Fruit fly (Drosophila melanogaster) whole organism, prepupa: ENCODE results near the gene Bem46.

Experiments used
- Blimp-1 ChIP-seq: fragments of 200-800 bp; sonication (Bioruptor generic); optimal IDR thresholded peaks from 3 replicates; lab custom pipeline; 2017; ENCODE audit warnings: missing biosample characterization, missing genetic modification characterization, mild to moderate bottlenecking, moderate library complexity, missing genetic modification reagents
- CG10631 ChIP-seq: fragments of 200-800 bp; sonication (Bioruptor generic); optimal IDR thresholded peaks from 2 replicates; lab custom pipeline; 2016; ENCODE audit warnings: missing biosample characterization, missing genetic modification characterization
- CG10669 ChIP-seq: fragments of 200-800 bp; sonication (Bioruptor generic); optimal IDR thresholded peaks from 3 replicates; lab custom pipeline; 2018; ENCODE audit warnings: missing biosample characterization, mild to moderate bottlenecking, missing genetic modification characterization, moderate library complexity
- CG11294 ChIP-seq: fragments of 200-800 bp; sonication (Bioruptor generic); IDR thresholded peaks from 2 replicates; pipeline ENCODE4 v1.3.6; 2022; ENCODE audit warnings: missing biosample characterization, missing genetic modification characterization
- CG11762 ChIP-seq: fragments of 200-800 bp; sonication (Bioruptor generic); optimal IDR thresholded peaks from 3 replicates; lab custom pipeline; 2016; ENCODE audit warnings: missing biosample characterization, missing genetic modification characterization; ENCODE audit not compliant: insufficient read depth
- CG11902 ChIP-seq: fragments of 200-800 bp; sonication (Bioruptor generic); optimal IDR thresholded peaks from 3 replicates; lab custom pipeline; 2016; ENCODE audit warnings: missing biosample characterization, missing genetic modification characterization
- CG15336 ChIP-seq: fragments of 200-800 bp; sonication (Bioruptor generic); IDR thresholded peaks from 2 replicates; pipeline ENCODE4 v1.3.6; 2022; ENCODE audit warnings: missing biosample characterization, missing genetic modification characterization
- CG1621 ChIP-seq: fragments of 200-800 bp; sonication (Bioruptor generic); optimal IDR thresholded peaks from 3 replicates; lab custom pipeline; 2018; ENCODE audit warnings: missing biosample characterization, mild to moderate bottlenecking, missing genetic modification characterization
- CG16779 ChIP-seq: fragments of 200-800 bp; sonication (Bioruptor generic); optimal IDR thresholded peaks from 3 replicates; lab custom pipeline; 2017; ENCODE audit warnings: missing biosample characterization, mild to moderate bottlenecking, missing genetic modification characterization
- CG31627 ChIP-seq: fragments of 200-800 bp; sonication (Bioruptor generic); optimal IDR thresholded peaks from 3 replicates; lab custom pipeline; 2016; ENCODE audit warnings: missing biosample characterization, missing genetic modification characterization
- CG32006 ChIP-seq: fragments of 200-800 bp; sonication (Bioruptor generic); optimal IDR thresholded peaks from 3 replicates; lab custom pipeline; 2017; ENCODE audit warnings: missing biosample characterization, mild to moderate bottlenecking, missing genetic modification characterization
- CG34406 ChIP-seq: fragments of 200-800 bp; sonication (Bioruptor generic); optimal IDR thresholded peaks from 3 replicates; lab custom pipeline; 2016; ENCODE audit warnings: missing biosample characterization, missing genetic modification characterization
- CG3919 ChIP-seq: fragments of 200-800 bp; sonication (Bioruptor generic); optimal IDR thresholded peaks from 3 replicates; lab custom pipeline; 2016; ENCODE audit warnings: missing biosample characterization, missing genetic modification characterization
- CG4318 ChIP-seq: fragments of 200-800 bp; sonication (Bioruptor generic); optimal IDR thresholded peaks from 3 replicates; lab custom pipeline; 2017; ENCODE audit warnings: missing biosample characterization, mild to moderate bottlenecking, missing genetic modification characterization
- CG6163 ChIP-seq: fragments of 200-800 bp; sonication (Bioruptor generic); IDR thresholded peaks from 3 replicates; pipeline ENCODE4 v1.3.6; 2022; ENCODE audit warnings: missing biosample characterization, missing genetic modification characterization
- CG6276 ChIP-seq: fragments of 200-800 bp; sonication (Bioruptor generic); optimal IDR thresholded peaks from 2 replicates; lab custom pipeline; 2017; ENCODE audit warnings: missing biosample characterization, mild to moderate bottlenecking, missing genetic modification characterization
- CG6792 ChIP-seq: fragments of 200-800 bp; sonication (Bioruptor generic); optimal IDR thresholded peaks from 3 replicates; lab custom pipeline; 2016; ENCODE audit warnings: missing biosample characterization, missing genetic modification characterization
- CG7368 ChIP-seq: fragments of 200-800 bp; sonication (Bioruptor generic); optimal IDR thresholded peaks from 3 replicates; lab custom pipeline; 2016; ENCODE audit warnings: missing biosample characterization, missing genetic modification characterization
- CG8119 ChIP-seq: fragments of 200-800 bp; sonication (Bioruptor generic); IDR thresholded peaks from 3 replicates; pipeline ENCODE4 v1.3.6; 2022; ENCODE audit warnings: missing biosample characterization, missing genetic modification characterization
- CG8319 ChIP-seq: fragments of 200-800 bp; sonication (Bioruptor generic); optimal IDR thresholded peaks from 3 replicates; lab custom pipeline; 2016; ENCODE audit warnings: missing biosample characterization, missing genetic modification characterization
- CG8632 ChIP-seq: fragments of 200-800 bp; sonication (Bioruptor generic); optimal IDR thresholded peaks from 3 replicates; lab custom pipeline; 2016; ENCODE audit warnings: missing biosample characterization, missing genetic modification characterization
- CG9139 ChIP-seq: fragments of 200-800 bp; sonication (Bioruptor generic); optimal IDR thresholded peaks from 3 replicates; lab custom pipeline; 2017; ENCODE audit warnings: missing biosample characterization, mild to moderate bottlenecking, missing genetic modification characterization
- Eip75B ChIP-seq: fragments of 200-800 bp; sonication (Bioruptor generic); optimal IDR thresholded peaks from 3 replicates; lab custom pipeline; 2016; ENCODE audit warnings: missing biosample characterization, missing genetic modification characterization
- Eip78C ChIP-seq: fragments of 200-800 bp; sonication (Bioruptor generic); peaks from one replicate; lab custom pipeline; 2016; ENCODE audit warnings: missing biosample characterization, missing genetic modification characterization
- Eip93F ChIP-seq: fragments of 200-800 bp; sonication (Bioruptor generic); optimal IDR thresholded peaks from 2 replicates; lab custom pipeline; 2016; ENCODE audit warnings: missing biosample characterization, mild to moderate bottlenecking, missing genetic modification characterization
- Ets21C ChIP-seq: fragments of 200-800 bp; sonication (Bioruptor generic); optimal IDR thresholded peaks from 3 replicates; lab custom pipeline; 2016; ENCODE audit warnings: missing biosample characterization, missing genetic modification characterization
- Gug ChIP-seq: fragments of 200-800 bp; sonication (Bioruptor generic); IDR thresholded peaks from 2 replicates; pipeline ENCODE4 v1.3.6; 2022; ENCODE audit warnings: missing biosample characterization, missing genetic modification characterization
- Hr38 ChIP-seq: sonication (Bioruptor generic); optimal IDR thresholded peaks from 2 replicates; lab custom pipeline; 2016; ENCODE audit warnings: missing biosample characterization, missing genetic modification characterization
- Hr4 ChIP-seq: fragments of 200-800 bp; sonication (Bioruptor generic); optimal IDR thresholded peaks from 3 replicates; lab custom pipeline; 2016; ENCODE audit warnings: missing biosample characterization, missing genetic modification characterization
- Lpt ChIP-seq: fragments of 200-800 bp; sonication (Bioruptor generic); optimal IDR thresholded peaks from 3 replicates; lab custom pipeline; 2016; ENCODE audit warnings: missing biosample characterization, missing genetic modification characterization
- OdsH ChIP-seq: fragments of 200-800 bp; sonication (Bioruptor generic); optimal IDR thresholded peaks from 3 replicates; lab custom pipeline; 2016; ENCODE audit warnings: missing biosample characterization, missing genetic modification characterization
- Smox ChIP-seq: fragments of 200-800 bp; sonication (Bioruptor generic); optimal IDR thresholded peaks from 3 replicates; lab custom pipeline; 2016; ENCODE audit warnings: missing biosample characterization, missing genetic modification characterization
- Sox102F ChIP-seq: fragments of 200-800 bp; sonication (Bioruptor generic); optimal IDR thresholded peaks from 2 replicates; lab custom pipeline; 2016; ENCODE audit warnings: missing biosample characterization, mild to moderate bottlenecking, missing genetic modification characterization
- Sox14 ChIP-seq: fragments of 200-800 bp; sonication (Bioruptor generic); optimal IDR thresholded peaks from 3 replicates; lab custom pipeline; 2016; ENCODE audit warnings: missing biosample characterization, missing genetic modification characterization
- achi ChIP-seq: fragments of 200-800 bp; sonication (Bioruptor generic); optimal IDR thresholded peaks from 3 replicates; lab custom pipeline; 2016; ENCODE audit warnings: missing biosample characterization, missing genetic modification characterization
- acj6 ChIP-seq: fragments of 200-800 bp; sonication (Bioruptor generic); optimal IDR thresholded peaks from 3 replicates; lab custom pipeline; 2016; ENCODE audit warnings: missing biosample characterization, missing genetic modification characterization
- cyc ChIP-seq: fragments of 200-800 bp; sonication (Bioruptor generic); optimal IDR thresholded peaks from 3 replicates; lab custom pipeline; 2016; ENCODE audit warnings: missing biosample characterization, missing genetic modification characterization
- dac ChIP-seq: fragments of 200-800 bp; sonication (Bioruptor generic); optimal IDR thresholded peaks from 2 replicates; lab custom pipeline; 2017; ENCODE audit warnings: missing biosample characterization, mild to moderate bottlenecking, missing genetic modification characterization
- dsx ChIP-seq: fragments of 200-800 bp; optimal IDR thresholded peaks from 3 replicates; lab custom pipeline; 2019; ENCODE audit warnings: missing biosample characterization, mild to moderate bottlenecking, missing genetic modification characterization, moderate library complexity; ENCODE audit not compliant: poor library complexity, severe bottlenecking
- eg ChIP-seq: fragments of 200-800 bp; sonication (Bioruptor generic); IDR thresholded peaks from 3 replicates; pipeline ENCODE4 v1.3.6; 2022; ENCODE audit warnings: missing biosample characterization, missing genetic modification characterization
- esn ChIP-seq: fragments of 200-800 bp; sonication (Bioruptor generic); optimal IDR thresholded peaks from 2 replicates; lab custom pipeline; 2016; ENCODE audit warnings: missing biosample characterization, mild to moderate bottlenecking, missing genetic modification characterization, moderate library complexity
- fkh ChIP-seq: fragments of 200-800 bp; sonication (Bioruptor generic); optimal IDR thresholded peaks from 3 replicates; lab custom pipeline; 2017; ENCODE audit warnings: missing biosample characterization, mild to moderate bottlenecking, missing genetic modification characterization, moderate library complexity
- lz ChIP-seq: fragments of 200-800 bp; sonication (Bioruptor generic); optimal IDR thresholded peaks from 3 replicates; lab custom pipeline; 2016; ENCODE audit warnings: missing biosample characterization, missing genetic modification characterization
- net ChIP-seq: fragments of 200-800 bp; sonication (Bioruptor generic); optimal IDR thresholded peaks from 3 replicates; lab custom pipeline; 2016; ENCODE audit warnings: missing biosample characterization, missing genetic modification characterization
- pdm3 ChIP-seq: fragments of 200-800 bp; sonication (Bioruptor generic); optimal IDR thresholded peaks from 3 replicates; lab custom pipeline; 2016; ENCODE audit warnings: missing biosample characterization, missing genetic modification characterization
- salr ChIP-seq, 2 experiments: fragments of 200-800 bp; sonication (Bioruptor generic); optimal IDR thresholded peaks; 3 replicates each; lab custom pipeline; 2016 to 2018; ENCODE audit warnings: missing biosample characterization in 2 of 2, missing genetic modification characterization in 2 of 2, mild to moderate bottlenecking in 1 of 2
- spab ChIP-seq: fragments of 200-800 bp; sonication (Bioruptor generic); optimal IDR thresholded peaks from 2 replicates; lab custom pipeline; 2017; ENCODE audit warnings: missing biosample characterization, mild to moderate bottlenecking, missing genetic modification characterization, missing genetic modification reagents
- vri ChIP-seq: fragments of 200-800 bp; sonication (Bioruptor generic); optimal IDR thresholded peaks from 3 replicates; lab custom pipeline; 2016; ENCODE audit warnings: missing biosample characterization, mild to moderate bottlenecking, missing genetic modification characterization

The Bem46 gene

DNA sequence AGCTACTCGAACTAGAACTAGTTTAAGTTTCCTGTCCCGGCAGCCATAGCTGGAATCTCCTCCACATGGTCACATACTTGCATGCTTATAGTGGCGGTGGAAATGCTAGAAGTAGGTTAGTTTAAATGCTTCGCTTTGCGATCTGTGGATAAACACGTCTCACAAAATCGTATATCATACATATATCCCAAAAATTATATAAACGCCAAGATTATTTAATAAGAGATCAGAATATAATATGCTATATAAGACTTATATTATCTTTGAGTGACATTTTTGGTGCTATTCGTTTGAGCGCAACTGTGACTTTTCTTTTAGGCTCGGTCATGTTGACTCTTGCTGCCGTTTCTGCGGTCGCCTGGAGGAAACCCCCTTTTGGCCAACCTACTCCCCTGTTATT, 14.0 kb downstream of the Bem46 start (continued):
- no peak for TF ChIP-seq CG10631 (GFP tag; lab: Kevin White, UChicago)

DNA sequence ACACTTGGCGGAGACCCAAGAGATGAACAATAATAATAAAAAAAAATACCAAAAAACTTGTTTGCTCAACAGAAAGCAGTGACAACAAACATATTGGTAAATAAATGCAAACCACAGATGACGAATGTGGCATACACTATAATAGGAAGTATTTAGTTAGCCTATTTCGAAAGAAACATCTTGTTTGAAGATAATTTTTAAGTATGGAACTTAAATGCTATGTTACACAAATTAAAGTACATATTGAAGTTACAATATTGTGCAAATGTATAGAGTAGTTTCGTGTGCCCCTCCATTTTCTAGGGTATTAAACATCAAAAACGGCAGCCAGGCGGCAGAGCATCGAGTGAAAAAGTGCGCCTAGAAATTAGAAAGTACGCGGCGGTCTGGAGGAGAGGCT, 15.5 kb downstream of the Bem46 start:
- TF ChIP-seq CG6792 (GFP tag; lab: Kevin White, UChicago) (no peak), vri (GFP tag; lab: Kevin White, UChicago) (no peak), CG11294 (peak; percentile 52; the same call in 1 of the 2 replicates), Eip78C (GFP tag; lab: Kevin White, UChicago) (peak; percentile 86), eg (peak; percentile 83), net (GFP tag; lab: Kevin White, UChicago) (peak; percentile 28), Gug (peak; percentile 63), dac (GFP tag; lab: Kevin White, UChicago) (peak; percentile 69), Eip75B (GFP tag; lab: Kevin White, UChicago) (peak; percentile 15), CG8119 (peak; percentile 93), CG4318 (GFP tag; lab: Kevin White, UChicago) (peak; percentile 86), Eip93F (GFP tag; lab: Kevin White, UChicago) (no peak), fkh (GFP tag; lab: Kevin White, UChicago) (peak; percentile 7), CG34406 (peak; percentile 8), CG8632 (GFP tag; lab: Kevin White, UChicago) (no peak), CG32006 (GFP tag; lab: Kevin White, UChicago) (peak; percentile 94), Lpt (GFP tag; lab: Kevin White, UChicago) (peak; percentile 11), Hr4 (GFP tag; lab: Kevin White, UChicago) (peak; percentile 93), CG6276 (GFP tag; lab: Kevin White, UChicago) (peak; percentile 85), salr (GFP tag; optimal IDR thresholded peaks at IDR 0.05; lab: Kevin White, UChicago) (peak in 1 of 2 experiments; percentile 60), CG11902 (GFP tag; lab: Kevin White, UChicago) (no peak), Sox14 (GFP tag; lab: Kevin White, UChicago) (peak; percentile 25), achi (GFP tag; lab: Kevin White, UChicago) (peak; percentile 57), CG3919 (peak; percentile 46), CG15336 (GFP tag; lab: Robert Waterston, UW) (peak; percentile 93), CG7368 (GFP tag; lab: Kevin White, UChicago) (peak; percentile 22), CG6163 (peak; percentile 80), CG31627 (GFP tag; lab: Kevin White, UChicago) (no peak), acj6 (GFP tag; lab: Kevin White, UChicago) (peak; percentile 24), pdm3 (GFP tag; lab: Kevin White, UChicago) (peak; percentile 47), Hr38 (GFP tag; lab: Kevin White, UChicago) (no peak), OdsH (GFP tag; lab: Kevin White, UChicago) (peak; percentile 49), CG11762 (GFP tag; lab: Kevin White, UChicago) (peak; percentile 21)

DNA sequence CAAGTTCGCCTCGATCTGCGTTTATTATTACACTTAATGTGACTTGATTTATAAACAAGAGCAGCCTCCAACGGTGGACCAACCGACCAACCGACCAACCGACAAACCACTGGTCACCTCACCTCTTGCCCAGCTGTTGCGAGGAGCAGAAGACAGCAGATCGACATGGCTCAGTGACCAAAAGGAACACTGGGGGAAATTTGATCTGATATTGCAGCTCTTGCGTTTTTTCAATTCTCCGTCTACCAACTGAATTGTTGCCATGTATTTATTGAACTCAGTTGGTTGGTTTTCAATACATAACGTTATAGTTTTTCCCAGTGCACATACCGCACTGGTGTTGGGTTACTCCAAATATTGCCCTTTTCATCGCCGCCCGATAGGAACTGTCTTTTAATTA, 16.7 kb downstream of the Bem46 start:
- TF ChIP-seq CG8319 (GFP tag; lab: Kevin White, UChicago): no peak
- no peak for TF ChIP-seq CG11294
- TF ChIP-seq esn (GFP tag; lab: Kevin White, UChicago): peak; percentile 76
- peak; percentile 28 for TF ChIP-seq lz (GFP tag; lab: Kevin White, UChicago)
- TF ChIP-seq Sox102F (GFP tag; lab: Kevin White, UChicago): peak; percentile 51
- TF ChIP-seq Blimp-1 (GFP tag; lab: Kevin White, UChicago): no peak
- peak; percentile 36 for TF ChIP-seq OdsH (GFP tag; lab: Kevin White, UChicago)
- peak; percentile 23 for TF ChIP-seq pdm3 (GFP tag; lab: Kevin White, UChicago)
- peak; percentile 16 for TF ChIP-seq Ets21C (GFP tag; lab: Kevin White, UChicago)
- peak; percentile 65 for TF ChIP-seq CG3919
- TF ChIP-seq CG1621 (tag; lab: Kevin White, UChicago): peak; percentile 15
- peak; percentile 17 for TF ChIP-seq spab (GFP tag; lab: Kevin White, UChicago)
- TF ChIP-seq eg: no peak
- TF ChIP-seq Smox (GFP tag; lab: Kevin White, UChicago): peak; percentile 55
- TF ChIP-seq CG16779 (tag; lab: Kevin White, UChicago): no peak
- TF ChIP-seq CG34406: peak; percentile 58
- no peak for TF ChIP-seq Eip93F (GFP tag; lab: Kevin White, UChicago)
- peak; percentile 22 for TF ChIP-seq CG10669 (GFP tag; lab: Kevin White, UChicago)
- peak; percentile 53 for TF ChIP-seq CG6792 (GFP tag; lab: Kevin White, UChicago)
- TF ChIP-seq cyc (GFP tag; lab: Kevin White, UChicago): peak; percentile 49
- peak; percentile 40 for TF ChIP-seq acj6 (GFP tag; lab: Kevin White, UChicago)
- no peak for TF ChIP-seq Hr38 (GFP tag; lab: Kevin White, UChicago)
- peak; percentile 41 for TF ChIP-seq dsx (GFP tag; lab: Kevin White, UChicago)
- peak; percentile 25 for TF ChIP-seq CG9139 (GFP tag; lab: Kevin White, UChicago)
- TF ChIP-seq dac (GFP tag; lab: Kevin White, UChicago): no peak
- peak; percentile 27 for TF ChIP-seq net (GFP tag; lab: Kevin White, UChicago)
